Fruit fly (Drosophila melanogaster) S2 (cell line): Measurements from ENCODE around the gene CG46320.

ENCODE experiments used
- CG8478 ChIP-seq: fragments of >200 bp; optimal IDR thresholded peaks from 2 replicates; lab custom pipeline; 2018
- CTCF ChIP-seq, 2 experiments: fragments of >200 bp; optimal IDR thresholded peaks; 2 replicates each; lab custom pipeline; 2018

DNA sequence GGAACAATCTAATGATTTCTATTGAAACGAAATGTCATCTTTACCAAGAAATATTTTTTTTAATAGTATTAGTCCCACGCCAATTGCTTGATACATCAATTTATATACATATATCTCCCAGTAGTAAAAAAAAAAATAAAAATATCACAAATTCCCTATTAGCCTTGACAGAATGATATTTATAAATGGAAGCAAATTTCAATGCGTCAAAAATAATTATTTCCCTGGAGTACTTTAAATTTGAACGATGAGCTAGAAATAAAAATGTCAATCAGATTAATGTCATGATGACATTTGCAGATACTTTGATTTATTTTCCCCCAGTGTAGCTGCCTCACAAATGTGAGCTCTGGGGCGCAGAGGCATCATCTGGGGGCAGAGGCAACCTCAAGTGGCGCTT lies 49.1 kb downstream of the CG46320 start, which contains the start of gene CG44521:
- no peak for TF ChIP-seq CG8478 (lab: Kevin White, UChicago)
- no peak for TF ChIP-seq CTCF (optimal IDR thresholded peaks at IDR 0.05; lab: Kevin White, UChicago)
